Worm (Caenorhabditis elegans): ENCODE results near the gene pdtf-1.
A peak's percentile ranks its signal among the peaks of the same experiment; 100 is the strongest.

pdtf-1 gene

DNA sequence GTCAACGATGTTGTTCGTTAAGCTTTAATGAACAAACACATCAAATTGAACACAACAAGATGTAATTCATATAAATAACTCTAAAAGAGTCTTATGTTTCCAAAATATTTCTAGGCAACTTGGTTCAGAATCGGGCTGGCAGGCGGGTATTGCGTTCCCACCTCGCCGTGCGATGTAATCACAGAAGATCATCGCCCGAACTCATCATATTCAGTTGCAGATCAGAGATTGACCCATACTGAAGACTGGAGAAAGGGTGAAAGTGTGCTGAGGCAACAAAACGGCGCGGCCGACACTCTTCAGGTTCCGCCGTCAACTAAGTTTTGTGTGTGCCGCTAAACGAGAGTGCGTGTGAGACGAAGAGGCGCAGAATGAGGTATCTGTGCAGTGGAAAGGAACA is 4.3 kb upstream of the pdtf-1 start (continued):
- no peak for TF ChIP-seq nhr-76 (tag; optimal IDR thresholded peaks at IDR 0.05)
- peak; percentile 79 for TF ChIP-seq dve-1 (tag; optimal IDR thresholded peaks at IDR 0.05; ENCODE audit: insufficient read depth)
- no peak for TF ChIP-seq unc-39 (tag; optimal IDR thresholded peaks at IDR 0.05)
- TF ChIP-seq ceh-32 (tag; optimal IDR thresholded peaks at IDR 0.05; ENCODE audit: poor library complexity): peak; percentile 44
- TF ChIP-seq ces-1 (GFP tag; optimal IDR thresholded peaks at IDR 0.05): no peak
- 0 out of 4 replicates have a peak, but pooled peaks of 1 of the 2 experiments have one; percentile 31 for TF ChIP-seq madf-5 (GFP tag; IDR thresholded peaks at IDR 0.05)
- no peak for TF ChIP-seq ceh-62 (tag; optimal IDR thresholded peaks at IDR 0.05)
- peak; percentile 95 for TF ChIP-seq snpc-1.2 (GFP tag; IDR thresholded peaks at IDR 0.05)
- TF ChIP-seq zfp-3 (GFP tag; conservative IDR thresholded peaks at IDR 0.05): peak; percentile 70; the same call in 1 of the 2 replicates
- TF ChIP-seq ceh-44 (GFP tag; IDR thresholded peaks at IDR 0.05): peak; percentile 100
- TF ChIP-seq fos-1 (tag; optimal IDR thresholded peaks at IDR 0.05): no peak
- TF ChIP-seq ZK546.5 (tag; optimal IDR thresholded peaks at IDR 0.05): no peak
- TF ChIP-seq lin-15B (tag; optimal IDR thresholded peaks at IDR 0.05): no peak
- peak; percentile 88 for TF ChIP-seq arid-1 (GFP tag; conservative IDR thresholded peaks at IDR 0.05)
- no peak for TF ChIP-seq ztf-11 (tag; optimal IDR thresholded peaks at IDR 0.05)
- TF ChIP-seq R02D3.7 (tag; optimal IDR thresholded peaks at IDR 0.05): no peak
- TF ChIP-seq snpc-4 (tag; optimal IDR thresholded peaks at IDR 0.05): peak; percentile 94
- no peak for TF ChIP-seq T26A8.4 (GFP tag; IDR thresholded peaks at IDR 0.05)
- no peak for TF ChIP-seq zip-11 (GFP tag; IDR thresholded peaks at IDR 0.05)
- TF ChIP-seq madf-9 (GFP tag; conservative IDR thresholded peaks at IDR 0.05): no peak; the same call in 1 of the 2 replicates
- TF ChIP-seq ceh-28 (tag; optimal IDR thresholded peaks at IDR 0.05): no peak
- TF ChIP-seq T20F7.1 (GFP tag; optimal IDR thresholded peaks at IDR 0.05): peak; percentile 9
- peak; percentile 89 for TF ChIP-seq hmg-1.1 (GFP tag; IDR thresholded peaks at IDR 0.05)
- TF ChIP-seq aha-1 (tag): peak; percentile 73
- 0 out of 2 replicates have a peak, but pooled peaks have one; percentile 21 for TF ChIP-seq tag-97 (GFP tag; IDR thresholded peaks at IDR 0.05)
- TF ChIP-seq attf-4 (tag; optimal IDR thresholded peaks at IDR 0.05): no peak
- TF ChIP-seq F10B5.3 (tag; optimal IDR thresholded peaks at IDR 0.05): peak; percentile 86
- TF ChIP-seq ama-1 (optimal IDR thresholded peaks at IDR 0.05): peak; percentile 98
- TF ChIP-seq egl-27 (tag; optimal IDR thresholded peaks at IDR 0.05): no peak
- TF ChIP-seq daf-19 (GFP tag; conservative IDR thresholded peaks at IDR 0.05): no peak
- TF ChIP-seq mxl-2 (GFP tag; conservative IDR thresholded peaks at IDR 0.05): no peak
- peak; percentile 43 to 84 for TF ChIP-seq daf-16 (GFP tag; optimal IDR thresholded peaks at IDR 0.05)
- peak; percentile 89 for TF ChIP-seq daf-16 (tag; optimal IDR thresholded peaks at IDR 0.05)
- no peak for TF ChIP-seq zag-1 (tag; optimal IDR thresholded peaks at IDR 0.05)
- no peak for TF ChIP-seq ZK337.2 (GFP tag; IDR thresholded peaks at IDR 0.05)
- TF ChIP-seq lin-38 (GFP tag; IDR thresholded peaks at IDR 0.05): peak; percentile 81
- no peak for TF ChIP-seq nhr-41 (GFP tag; IDR thresholded peaks at IDR 0.05)
- TF ChIP-seq mxl-3 (GFP tag; optimal IDR thresholded peaks at IDR 0.05): peak; percentile 82
- TF ChIP-seq spr-3 (GFP tag; optimal IDR thresholded peaks at IDR 0.05): peak; percentile 73
- peak; percentile 67 for TF ChIP-seq php-3 (GFP tag; IDR thresholded peaks at IDR 0.05)
- no peak for TF ChIP-seq nhr-237 (tag; optimal IDR thresholded peaks at IDR 0.05)

DNA sequence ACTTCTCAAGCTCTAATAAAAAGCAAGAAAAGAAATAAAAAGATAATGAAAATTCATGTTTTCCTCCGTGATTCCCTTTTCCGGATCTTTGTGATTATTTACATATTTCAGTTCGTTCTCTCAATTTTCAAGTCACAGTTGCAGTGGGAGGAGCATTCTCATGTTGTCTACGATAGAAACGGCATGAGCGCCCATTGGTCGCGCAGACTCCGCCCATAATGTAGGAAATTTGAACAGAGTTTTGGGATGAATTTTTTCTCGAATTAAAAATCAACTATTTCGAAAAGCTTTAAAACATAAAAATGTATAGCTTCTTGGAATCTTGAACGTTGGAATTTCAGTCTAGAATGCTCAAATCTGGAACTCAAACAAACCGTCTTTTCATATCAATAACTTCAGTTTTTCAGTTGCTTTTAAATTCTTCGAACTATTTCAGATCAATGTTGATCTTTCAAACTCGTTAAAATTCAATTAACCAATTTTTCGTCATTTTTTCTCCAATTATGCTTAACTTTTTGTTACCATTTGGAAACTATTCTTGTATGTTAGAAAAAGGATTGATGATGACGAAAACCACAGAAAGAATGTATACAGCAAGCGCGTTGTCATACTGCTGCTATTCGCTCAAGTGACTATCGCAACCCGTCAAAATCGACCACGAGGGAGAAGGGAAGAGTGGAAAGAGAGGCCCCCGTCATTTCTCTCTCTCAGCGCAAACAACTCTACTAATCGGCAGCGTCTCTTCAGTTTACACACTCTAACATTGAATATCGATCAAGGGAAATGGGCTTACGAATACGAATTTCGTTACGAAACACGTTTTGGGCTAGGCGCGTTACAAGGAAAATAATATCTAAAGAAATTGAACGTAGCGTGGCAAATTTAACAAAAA is 1.0 kb upstream of the pdtf-1 start:
- TF ChIP-seq ztf-11 (tag; optimal IDR thresholded peaks at IDR 0.05) (no peak), fkh-10 (GFP tag; optimal IDR thresholded peaks at IDR 0.05) (no peak), Y105C5A.15 (GFP tag; IDR thresholded peaks at IDR 0.05) (peak; percentile 95), dmd-6 (GFP tag; IDR thresholded peaks at IDR 0.05) (peak; percentile 68), ama-1 (optimal IDR thresholded peaks at IDR 0.05) (peak; percentile 96), sdz-12 (GFP tag; optimal IDR thresholded peaks at IDR 0.05) (peak; percentile 20), hif-1 (tag; optimal IDR thresholded peaks at IDR 0.05) (peak in 1 of 2 experiments; percentile 29), F44E2.7 (GFP tag; IDR thresholded peaks at IDR 0.05) (no peak), pqm-1 (tag; optimal IDR thresholded peaks at IDR 0.05) (no peak), daf-12 (tag; optimal IDR thresholded peaks at IDR 0.05) (no peak), F10B5.3 (tag; optimal IDR thresholded peaks at IDR 0.05) (no peak), zfp-2 (tag; optimal IDR thresholded peaks at IDR 0.05) (no peak), mes-2 (tag; optimal IDR thresholded peaks at IDR 0.05; ENCODE audit: poor library complexity, severe bottlenecking) (peak; percentile 83), ctbp-1 (GFP tag; IDR thresholded peaks at IDR 0.05) (peak; percentile 41; the same call in 1 of the 2 replicates), spr-3 (GFP tag; optimal IDR thresholded peaks at IDR 0.05) (peak; percentile 42)

All from whole organism, L4 larva.